Worm (Caenorhabditis elegans) whole organism, L1 larva: Measurements from ENCODE around the gene F21D9.11.

ENCODE experiments used
- aly-2 ChIP-seq: fragments of 150-350 bp; optimal IDR thresholded peaks from 2 replicates; lab custom pipeline; 2014; ENCODE audit warnings: missing biosample characterization, missing genetic modification characterization
- elt-3 ChIP-seq, 6 experiments: fragments of 150-350 bp in 1 of 6; sonication (generic microtip); optimal IDR thresholded peaks; 2 replicates each; lab custom pipeline; 2017 to 2018; ENCODE audit warnings: missing biosample characterization in 6 of 6, missing genetic modification characterization in 6 of 6, inconsistent platforms in 1 of 6
- fkh-10 ChIP-seq: sonication (generic microtip); optimal IDR thresholded peaks from 2 replicates; lab custom pipeline; 2017; ENCODE audit warnings: missing biosample characterization, missing genetic modification reagents, missing genetic modification characterization
- hlh-4 ChIP-seq: sonication (generic microtip); optimal IDR thresholded peaks from 2 replicates; lab custom pipeline; 2016; ENCODE audit warnings: mild to moderate bottlenecking, missing genetic modification characterization, missing compliant biosample characterization
- lin-15B ChIP-seq: fragments of 150-350 bp; sonication (generic microtip); optimal IDR thresholded peaks from 3 replicates; lab custom pipeline; 2014; ENCODE audit warnings: missing biosample characterization, missing genetic modification characterization
- lin-39 ChIP-seq: fragments of 150-350 bp; optimal IDR thresholded peaks from 2 replicates; lab custom pipeline; 2014; ENCODE audit warnings: missing biosample characterization, missing genetic modification reagents, missing genetic modification characterization
- lsy-2 ChIP-seq, 2 experiments: fragments of 150-350 bp; optimal IDR thresholded peaks; 2 replicates each; lab custom pipeline; 2014; ENCODE audit warnings: missing biosample characterization in 2 of 2, missing genetic modification characterization in 2 of 2

DNA sequence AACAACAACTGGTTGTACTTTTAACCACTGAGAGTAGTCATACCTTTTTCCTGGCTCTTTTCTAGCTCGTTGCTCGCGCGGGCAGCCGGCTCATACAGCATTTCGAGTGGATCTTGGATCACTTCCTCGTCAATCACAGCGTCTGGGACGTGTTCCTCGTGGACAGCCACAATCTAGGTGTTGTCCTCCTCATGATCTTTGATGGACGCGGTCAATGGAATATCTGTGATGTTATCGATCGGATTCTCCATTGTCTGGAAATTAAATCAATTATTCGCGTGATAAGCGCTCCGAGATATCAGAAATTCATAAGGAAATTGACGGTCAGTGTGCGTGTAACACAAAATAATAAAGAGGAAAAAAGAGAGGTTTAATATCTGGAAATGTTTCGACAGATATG, 27.9 kb downstream of the F21D9.11 start, which contains the start of gene F21D9.8:
- TF ChIP-seq aly-2, result no peak
- no peak for TF ChIP-seq fkh-10 (GFP tag; lab: Kevin White, UChicago)
- TF ChIP-seq elt-3 (tag; optimal IDR thresholded peaks at IDR 0.05; lab: Kevin White, UChicago), result no peak
- TF ChIP-seq hlh-4 (tag; lab: Kevin White, UChicago), result no peak
- no peak for TF ChIP-seq lin-39
- TF ChIP-seq lsy-2 (tag; optimal IDR thresholded peaks at IDR 0.05; lab: Kevin White, UChicago), result no peak
- no peak for TF ChIP-seq lin-15B (tag; lab: Kevin White, UChicago)
